Fruit fly (Drosophila melanogaster): ENCODE results near the gene ng1.

ng1 gene

DNA sequence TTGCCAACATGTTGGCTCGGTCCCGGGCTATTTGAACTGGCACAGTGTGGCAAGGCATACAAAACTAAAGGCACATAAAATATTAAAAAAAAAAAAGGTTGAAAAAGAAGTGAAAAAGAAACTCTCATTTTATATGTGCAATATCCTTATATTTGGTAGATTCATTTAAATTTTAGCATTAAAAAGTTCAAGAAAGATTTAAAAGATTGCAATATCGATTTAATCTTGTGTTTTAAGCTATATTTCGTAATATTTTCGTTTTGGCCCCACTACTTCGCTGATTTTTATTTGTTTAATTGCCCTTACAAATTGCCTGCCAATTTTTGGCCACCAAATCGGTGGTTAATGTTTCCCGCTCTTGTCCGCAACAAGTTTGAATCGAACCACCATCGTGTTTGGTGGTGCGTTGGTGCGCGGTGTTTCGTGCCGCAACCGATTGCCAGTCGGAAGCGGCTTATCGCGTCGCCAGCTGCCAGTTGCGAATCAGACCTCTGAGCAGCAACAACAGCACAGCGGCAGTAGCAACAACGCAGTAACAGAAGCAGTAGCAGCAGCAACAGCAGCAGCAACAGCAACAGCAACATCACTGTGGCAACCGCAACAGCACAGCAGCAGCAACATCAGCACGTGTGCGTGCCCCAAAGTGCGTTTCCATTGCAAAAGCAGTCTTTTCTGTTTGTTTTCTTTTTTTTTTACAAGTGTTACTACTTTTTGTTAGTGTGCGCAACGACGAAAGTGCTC, 13.5 kb downstream of the ng1 start (continued):
- TF ChIP-seq Sox102F (GFP tag; optimal IDR thresholded peaks at IDR 0.05) (peak; percentile 92), Ets21C (GFP tag; optimal IDR thresholded peaks at IDR 0.05) (peak; percentile 90), acj6 (GFP tag; optimal IDR thresholded peaks at IDR 0.05) (peak; percentile 94), lz (GFP tag; optimal IDR thresholded peaks at IDR 0.05) (peak; percentile 96), CG8119 (GFP tag; IDR thresholded peaks at IDR 0.05) (peak; percentile 98), Blimp-1 (GFP tag; optimal IDR thresholded peaks at IDR 0.05) (peak; percentile 83), salr (GFP tag; optimal IDR thresholded peaks at IDR 0.05) (peak; percentile 67 to 97), dsx (GFP tag; optimal IDR thresholded peaks at IDR 0.05; ENCODE audit: poor library complexity, severe bottlenecking) (no peak), cyc (GFP tag; optimal IDR thresholded peaks at IDR 0.05) (peak; percentile 92), CG11762 (GFP tag; optimal IDR thresholded peaks at IDR 0.05; ENCODE audit: insufficient read depth) (peak; percentile 93), spab (GFP tag; optimal IDR thresholded peaks at IDR 0.05) (peak; percentile 91), Hr38 (GFP tag; optimal IDR thresholded peaks at IDR 0.05) (peak; percentile 44), pdm3 (GFP tag; optimal IDR thresholded peaks at IDR 0.05) (peak; percentile 96), CG8319 (GFP tag; optimal IDR thresholded peaks at IDR 0.05) (peak; percentile 90), Hr4 (GFP tag; optimal IDR thresholded peaks at IDR 0.05) (peak; percentile 91), CG32006 (GFP tag; optimal IDR thresholded peaks at IDR 0.05) (peak; percentile 99), CG15336 (GFP tag; IDR thresholded peaks at IDR 0.05) (peak; percentile 97), CG11902 (GFP tag; optimal IDR thresholded peaks at IDR 0.05) (peak; percentile 90), Met (GFP tag; optimal IDR thresholded peaks at IDR 0.05) (peak; percentile 96), Smox (GFP tag; optimal IDR thresholded peaks at IDR 0.05) (peak; percentile 94), CG10631 (GFP tag; optimal IDR thresholded peaks at IDR 0.05) (peak; percentile 97), CG31627 (GFP tag; optimal IDR thresholded peaks at IDR 0.05) (peak; percentile 94), CG9139 (GFP tag; optimal IDR thresholded peaks at IDR 0.05) (peak; percentile 84), CG1621 (tag; optimal IDR thresholded peaks at IDR 0.05) (peak; percentile 83), Eip93F (GFP tag; optimal IDR thresholded peaks at IDR 0.05) (peak; percentile 51), CG3919 (GFP tag; optimal IDR thresholded peaks at IDR 0.05) (peak; percentile 93), fd85E (GFP tag; optimal IDR thresholded peaks at IDR 0.05) (peak; percentile 63), CG3032 (tag; optimal IDR thresholded peaks at IDR 0.05) (peak; percentile 78)

DNA sequence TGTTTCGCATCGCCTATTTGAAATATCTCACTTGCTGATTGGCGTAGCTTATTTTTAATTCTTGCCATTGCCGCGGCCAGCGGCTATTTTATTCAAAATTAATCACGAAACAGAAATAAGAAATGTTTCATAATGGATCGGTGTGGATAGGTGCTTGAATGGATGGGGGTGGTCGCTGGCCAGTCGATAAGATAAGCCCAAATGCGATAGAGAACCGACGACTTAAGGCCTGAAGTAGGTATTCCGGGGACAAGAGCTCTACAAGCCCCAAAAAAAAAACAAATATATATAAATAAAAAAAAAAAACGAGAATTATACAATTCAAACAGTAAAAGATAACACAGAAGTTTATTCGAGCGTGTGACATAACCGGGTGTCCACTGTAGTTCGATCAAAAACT, 18.3 kb downstream of the ng1 start:
- TF ChIP-seq vri (GFP tag; optimal IDR thresholded peaks at IDR 0.05) = peak; percentile 75
- TF ChIP-seq svp (GFP tag) = no peak
- no peak for TF ChIP-seq CG32006 (GFP tag; optimal IDR thresholded peaks at IDR 0.05)
- TF ChIP-seq dsx (GFP tag; optimal IDR thresholded peaks at IDR 0.05; ENCODE audit: poor library complexity, severe bottlenecking) = no peak

DNA sequence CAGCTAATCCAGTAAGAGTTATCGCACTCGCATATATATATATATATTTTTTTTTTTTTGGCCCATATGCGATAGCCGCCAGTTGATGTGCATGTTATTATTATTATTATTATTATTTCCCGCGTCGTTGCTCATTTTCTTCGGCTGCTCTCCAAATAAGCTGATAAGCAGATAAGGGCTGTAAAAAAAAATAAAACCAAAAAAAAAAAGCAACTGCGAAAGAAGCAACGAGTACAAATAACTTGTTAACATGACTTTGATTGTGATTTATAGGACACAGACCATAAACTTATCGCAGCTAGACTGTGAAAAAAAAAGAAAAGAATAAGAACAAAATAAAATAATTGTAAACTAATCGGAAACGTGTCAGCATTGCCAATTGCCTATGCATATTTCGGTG, 23.6 kb downstream of the ng1 start:
- TF ChIP-seq Hr38 (GFP tag; optimal IDR thresholded peaks at IDR 0.05) (no peak), fkh (GFP tag; optimal IDR thresholded peaks at IDR 0.05) (no peak), salr (GFP tag; optimal IDR thresholded peaks at IDR 0.05) (no peak), CG34406 (GFP tag; optimal IDR thresholded peaks at IDR 0.05) (no peak), CG11294 (GFP tag; IDR thresholded peaks at IDR 0.05) (no peak), vri (GFP tag; optimal IDR thresholded peaks at IDR 0.05) (peak; percentile 58), Hr4 (GFP tag; optimal IDR thresholded peaks at IDR 0.05) (no peak), CG6163 (GFP tag; IDR thresholded peaks at IDR 0.05) (0 out of 3 replicates have a peak, but pooled peaks have one; percentile 20), CG7368 (GFP tag; optimal IDR thresholded peaks at IDR 0.05) (no peak), CG11762 (GFP tag; optimal IDR thresholded peaks at IDR 0.05; ENCODE audit: insufficient read depth) (no peak), CG9139 (GFP tag; optimal IDR thresholded peaks at IDR 0.05) (no peak), Blimp-1 (GFP tag; optimal IDR thresholded peaks at IDR 0.05) (no peak), Ets96B (tag; optimal IDR thresholded peaks at IDR 0.05) (no peak), CG31627 (GFP tag; optimal IDR thresholded peaks at IDR 0.05) (no peak), acj6 (GFP tag; optimal IDR thresholded peaks at IDR 0.05) (no peak), dac (GFP tag; optimal IDR thresholded peaks at IDR 0.05) (no peak), CG6276 (GFP tag; optimal IDR thresholded peaks at IDR 0.05) (no peak)
